Worm (Caenorhabditis elegans) whole organism, mixed stage, embryonic: ENCODE results near the gene osta-3.

Experiments
- M03D4.4 ChIP-seq: sonication (generic microtip); optimal IDR thresholded peaks from 2 replicates; lab custom pipeline; 2017; ENCODE audit warnings: mild to moderate bottlenecking, missing genetic modification characterization, missing compliant biosample characterization
- ceh-39 ChIP-seq: fragments of 150-350 bp; optimal IDR thresholded peaks from 2 replicates; lab custom pipeline; 2014; ENCODE audit warnings: missing biosample characterization, missing genetic modification characterization
- ceh-83 ChIP-seq: fragments of 200-800 bp; sonication (Bioruptor generic); optimal IDR thresholded peaks from 2 replicates; lab custom pipeline; 2018; ENCODE audit warnings: mild to moderate bottlenecking, missing genetic modification characterization, missing compliant biosample characterization
- elt-3 ChIP-seq: fragments of 150-350 bp; optimal IDR thresholded peaks from 2 replicates; lab custom pipeline; 2014; ENCODE audit warnings: missing biosample characterization, missing genetic modification characterization
- lin-13 ChIP-seq: fragments of 150-350 bp; optimal IDR thresholded peaks from 2 replicates; lab custom pipeline; 2014; ENCODE audit warnings: missing biosample characterization, missing genetic modification characterization
- nhr-12 ChIP-seq: fragments of 150-350 bp; optimal IDR thresholded peaks from 2 replicates; lab custom pipeline; 2014; ENCODE audit warnings: missing biosample characterization, missing genetic modification characterization
- nhr-237 ChIP-seq: fragments of 150-350 bp; optimal IDR thresholded peaks from 2 replicates; lab custom pipeline; 2014; ENCODE audit warnings: missing biosample characterization, missing genetic modification characterization
- nhr-76 ChIP-seq: sonication (generic microtip); optimal IDR thresholded peaks from 2 replicates; lab custom pipeline; 2017; ENCODE audit warnings: missing biosample characterization, missing genetic modification characterization
- pha-4 ChIP-seq: fragments of 150-350 bp; optimal IDR thresholded peaks from 2 replicates; lab custom pipeline; 2018; ENCODE audit warnings: missing biosample characterization, missing genetic modification reagents, missing genetic modification characterization
- unc-39 ChIP-seq: fragments of 150-350 bp; optimal IDR thresholded peaks from 2 replicates; lab custom pipeline; 2014; ENCODE audit warnings: missing biosample characterization, missing genetic modification characterization
- unc-62 ChIP-seq: fragments of 150-350 bp; optimal IDR thresholded peaks from 2 replicates; lab custom pipeline; 2014; ENCODE audit warnings: missing biosample characterization, missing genetic modification reagents, missing genetic modification characterization
- ztf-11 ChIP-seq: fragments of 150-350 bp; optimal IDR thresholded peaks from 2 replicates; lab custom pipeline; 2014; ENCODE audit warnings: missing biosample characterization, missing genetic modification characterization

ce11 chrII:14814894-14815568, 2.7 kb downstream of the osta-3 start, which contains the start of gene W01D2.1:
- TF ChIP-seq unc-39 = no peak
- peak; percentile 57 for TF ChIP-seq nhr-237 (tag; lab: Kevin White, UChicago)
- TF ChIP-seq lin-13 (tag; lab: Kevin White, UChicago) = no peak
- no peak for TF ChIP-seq ceh-83
- TF ChIP-seq ceh-39 (tag; lab: Kevin White, UChicago) = peak; percentile 10
- no peak for TF ChIP-seq ztf-11
- peak; percentile 22 for TF ChIP-seq pha-4 (tag; lab: Kevin White, UChicago)
- no peak for TF ChIP-seq M03D4.4 (tag; lab: Kevin White, UChicago)
- no peak for TF ChIP-seq elt-3 (tag; lab: Kevin White, UChicago)
- no peak for TF ChIP-seq nhr-12 (tag; lab: Kevin White, UChicago)
- no peak for TF ChIP-seq nhr-76
- TF ChIP-seq unc-62 (GFP tag; lab: Kevin White, UChicago) = no peak
